Fruit fly (Drosophila melanogaster) whole organism, embryonic: Measurements from ENCODE around the gene papi.

ENCODE experiments used
- Adf1 ChIP-seq: fragments of 200-800 bp; sonication (Bioruptor generic); IDR thresholded peaks from 2 replicates; pipeline ENCODE4 v1.3.6; 2022; ENCODE audit warnings: missing biosample characterization, missing genetic modification characterization
- CG1024 ChIP-seq: fragments of 200-800 bp; sonication (Bioruptor generic); IDR thresholded peaks from 2 replicates; pipeline ENCODE4 v1.3.6; 2022; ENCODE audit warnings: missing biosample characterization, missing genetic modification characterization
- CG11696 ChIP-seq: fragments of 200-800 bp; sonication (Bioruptor generic); IDR thresholded peaks from 2 replicates; pipeline ENCODE4 v1.3.6; 2022; ENCODE audit warnings: missing biosample characterization, missing genetic modification characterization
- CG12299 ChIP-seq: fragments of 200-800 bp; sonication (Bioruptor generic); optimal IDR thresholded peaks from 2 replicates; lab custom pipeline; 2018; ENCODE audit warnings: missing biosample characterization, mild to moderate bottlenecking, missing genetic modification characterization
- CG17912 ChIP-seq: fragments of 200-800 bp; sonication (Bioruptor generic); optimal IDR thresholded peaks from 2 replicates; lab custom pipeline; 2018; ENCODE audit warnings: missing biosample characterization, mild to moderate bottlenecking, missing genetic modification characterization
- CG30020 ChIP-seq: fragments of 200-800 bp; optimal IDR thresholded peaks from 2 replicates; lab custom pipeline; 2019; ENCODE audit warnings: missing biosample characterization, mild to moderate bottlenecking, missing genetic modification characterization, moderate library complexity
- CG30403 ChIP-seq: fragments of 200-800 bp; sonication (Bioruptor generic); optimal IDR thresholded peaks from 3 replicates; lab custom pipeline; 2016; ENCODE audit warnings: missing biosample characterization, missing genetic modification characterization
- CG31224 ChIP-seq: fragments of 200-800 bp; sonication (Bioruptor generic); IDR thresholded peaks from 2 replicates; pipeline ENCODE4 v1.3.6; 2022; ENCODE audit warnings: missing biosample characterization, missing genetic modification characterization
- CG3726 ChIP-seq: fragments of 200-800 bp; sonication (Bioruptor generic); IDR thresholded peaks from 3 replicates; pipeline ENCODE4, ENCODE4 v1.3.6; 2022; ENCODE audit warnings: missing biosample characterization, missing genetic modification characterization
- CG3847 ChIP-seq: fragments of 200-800 bp; sonication (Bioruptor generic); IDR thresholded peaks from 2 replicates; pipeline ENCODE4 v1.3.6; 2022; ENCODE audit warnings: missing biosample characterization, missing genetic modification characterization
- CG5180 ChIP-seq: fragments of 200-800 bp; sonication (Bioruptor generic); optimal IDR thresholded peaks from 3 replicates; lab custom pipeline; 2017; ENCODE audit warnings: missing biosample characterization, missing genetic modification characterization, mild to moderate bottlenecking, moderate library complexity, missing genetic modification reagents
- CG6654 ChIP-seq: fragments of 200-800 bp; sonication (Bioruptor generic); optimal IDR thresholded peaks from 2 replicates; lab custom pipeline; 2017; ENCODE audit warnings: missing biosample characterization, mild to moderate bottlenecking, missing genetic modification characterization
- CG6689 ChIP-seq: fragments of 200-800 bp; sonication (Bioruptor generic); IDR thresholded peaks from 2 replicates; pipeline ENCODE4 v1.3.6; 2022; ENCODE audit warnings: missing biosample characterization, missing genetic modification characterization
- CG6791 ChIP-seq: fragments of 200-800 bp; sonication (Bioruptor generic); IDR thresholded peaks from 3 replicates; pipeline ENCODE4 v1.3.6; 2022; ENCODE audit warnings: missing biosample characterization, missing genetic modification characterization; ENCODE audit not compliant: partially characterized antibody
- CG8089 ChIP-seq: fragments of 200-800 bp; sonication (Bioruptor generic); optimal IDR thresholded peaks from 3 replicates; lab custom pipeline; 2016; ENCODE audit warnings: missing biosample characterization, missing genetic modification characterization
- CG8924 ChIP-seq: fragments of 200-800 bp; optimal IDR thresholded peaks from 3 replicates; lab custom pipeline; 2019; ENCODE audit warnings: missing biosample characterization, mild to moderate bottlenecking, missing genetic modification characterization, moderate library complexity
- CTCF ChIP-seq: fragments of 200-800 bp; sonication (Bioruptor generic); optimal IDR thresholded peaks from 2 replicates; lab custom pipeline; 2017; ENCODE audit warnings: missing biosample characterization, mild to moderate bottlenecking, missing genetic modification characterization, moderate library complexity
- CrebB ChIP-seq: fragments of 200-800 bp; sonication (Bioruptor generic); optimal IDR thresholded peaks from 3 replicates; lab custom pipeline; 2018; ENCODE audit warnings: missing biosample characterization, mild to moderate bottlenecking, missing genetic modification characterization
- Dip3 ChIP-seq: fragments of 200-800 bp; sonication (Bioruptor generic); optimal IDR thresholded peaks from 3 replicates; lab custom pipeline; 2016; ENCODE audit warnings: missing biosample characterization, missing genetic modification characterization
- Doc2 ChIP-seq: fragments of 200-800 bp; sonication (Bioruptor generic); IDR thresholded peaks from 2 replicates; pipeline ENCODE4 v1.3.6; 2022; ENCODE audit warnings: missing biosample characterization, missing genetic modification characterization
- ERR ChIP-seq: fragments of 200-800 bp; sonication (Bioruptor generic); optimal IDR thresholded peaks from 2 replicates; lab custom pipeline; 2016; ENCODE audit warnings: missing biosample characterization, missing genetic modification characterization
- Eip74EF ChIP-seq, 2 experiments: fragments of 200-800 bp in 1 of 2; fragments of >200 bp in 1 of 2; sonication (Bioruptor generic) in 1 of 2; optimal IDR thresholded peaks; 2 replicates each; lab custom pipeline; 2017 to 2019; ENCODE audit warnings: missing biosample characterization in 2 of 2, missing genetic modification characterization in 2 of 2, mild to moderate bottlenecking in 1 of 2, moderate library complexity in 1 of 2
- H15 ChIP-seq: fragments of 200-800 bp; sonication (Bioruptor generic); IDR thresholded peaks from 3 replicates; pipeline ENCODE4 v1.3.6; 2022; ENCODE audit warnings: missing biosample characterization, missing genetic modification characterization
- Hmr ChIP-seq: fragments of 200-800 bp; sonication (Bioruptor generic); optimal IDR thresholded peaks from 3 replicates; lab custom pipeline; 2017; ENCODE audit warnings: mild to moderate bottlenecking, missing biosample characterization, missing genetic modification reagents, missing genetic modification characterization
- Hr51 ChIP-seq, 2 experiments: fragments of 200-800 bp; sonication (Bioruptor generic); optimal IDR thresholded peaks; 2 replicates in 1 of 2; 3 replicates in 1 of 2; lab custom pipeline; 2016 to 2018; ENCODE audit warnings: missing biosample characterization in 2 of 2, missing genetic modification characterization in 2 of 2, mild to moderate bottlenecking in 1 of 2, moderate library complexity in 1 of 2
- Lpt ChIP-seq: fragments of >200 bp; optimal IDR thresholded peaks from 2 replicates; lab custom pipeline; 2018; ENCODE audit warnings: missing biosample characterization, missing genetic modification characterization
- PHDP ChIP-seq: fragments of 200-800 bp; sonication (Bioruptor generic); optimal IDR thresholded peaks from 3 replicates; lab custom pipeline; 2018; ENCODE audit warnings: missing biosample characterization, mild to moderate bottlenecking, missing genetic modification characterization, moderate library complexity
- Rfx ChIP-seq: fragments of 200-800 bp; sonication (Bioruptor generic); IDR thresholded peaks from 2 replicates; pipeline ENCODE4 v1.3.6; 2022; ENCODE audit warnings: missing biosample characterization, missing genetic modification characterization
- Six4 ChIP-seq: fragments of 200-800 bp; sonication (Bioruptor generic); optimal IDR thresholded peaks from 2 replicates; lab custom pipeline; 2016; ENCODE audit warnings: missing biosample characterization, missing genetic modification characterization
- Stat92E ChIP-seq, 3 experiments: fragments of >200 bp in 2 of 3; fragments of 200-800 bp in 1 of 3; sonication (Bioruptor generic) in 1 of 3; optimal IDR thresholded peaks; 2 replicates each; lab custom pipeline; 2017 to 2019; ENCODE audit warnings: missing biosample characterization in 3 of 3, missing genetic modification characterization in 3 of 3, mild to moderate bottlenecking in 1 of 3, moderate library complexity in 1 of 3
- ato ChIP-seq: fragments of 200-800 bp; sonication (Bioruptor generic); IDR thresholded peaks from 2 replicates; pipeline ENCODE4 v1.3.6; 2022; ENCODE audit warnings: missing biosample characterization, missing genetic modification characterization; ENCODE audit not compliant: partially characterized antibody
- ems ChIP-seq: fragments of 200-800 bp; sonication (Bioruptor generic); optimal IDR thresholded peaks from 3 replicates; lab custom pipeline; 2016; ENCODE audit warnings: missing biosample characterization, missing genetic modification characterization
- fd96Cb ChIP-seq: fragments of 200-800 bp; sonication (Bioruptor generic); optimal IDR thresholded peaks from 2 replicates; lab custom pipeline; 2018; ENCODE audit warnings: missing biosample characterization, mild to moderate bottlenecking, missing genetic modification characterization, moderate library complexity
- grau ChIP-seq: fragments of 200-800 bp; optimal IDR thresholded peaks from 3 replicates; lab custom pipeline; 2019; ENCODE audit warnings: missing biosample characterization, mild to moderate bottlenecking, missing genetic modification characterization, moderate library complexity
- gsb ChIP-seq: fragments of 200-800 bp; sonication (Bioruptor generic); IDR thresholded peaks from 2 replicates; pipeline ENCODE4 v1.3.6; 2022; ENCODE audit warnings: missing biosample characterization, missing genetic modification characterization
- her ChIP-seq: fragments of 200-800 bp; sonication (Bioruptor generic); optimal IDR thresholded peaks from 2 replicates; lab custom pipeline; 2016; ENCODE audit warnings: missing biosample characterization, missing genetic modification characterization
- inv ChIP-seq: fragments of 200-800 bp; sonication (Bioruptor generic); IDR thresholded peaks from 2 replicates; pipeline ENCODE4 v1.3.6; 2022; ENCODE audit warnings: missing biosample characterization, missing genetic modification characterization; ENCODE audit not compliant: partially characterized antibody
- lab ChIP-seq: fragments of 200-800 bp; sonication (Bioruptor generic); optimal IDR thresholded peaks from 3 replicates; lab custom pipeline; 2017; ENCODE audit warnings: missing biosample characterization, missing genetic modification characterization, mild to moderate bottlenecking, moderate library complexity, missing genetic modification reagents
- mld ChIP-seq: fragments of 200-800 bp; sonication (Bioruptor generic); IDR thresholded peaks from 3 replicates; pipeline ENCODE4 v1.3.6; 2022; ENCODE audit warnings: missing biosample characterization, missing genetic modification characterization; ENCODE audit not compliant: partially characterized antibody
- nerfin-2 ChIP-seq: fragments of 200-800 bp; sonication (Bioruptor generic); IDR thresholded peaks from 2 replicates; pipeline ENCODE4 v1.3.6; 2022; ENCODE audit warnings: missing biosample characterization, missing genetic modification characterization; ENCODE audit not compliant: partially characterized antibody
- nom ChIP-seq: fragments of 200-800 bp; sonication (Bioruptor generic); optimal IDR thresholded peaks from 2 replicates; lab custom pipeline; 2017; ENCODE audit warnings: missing biosample characterization, missing genetic modification characterization, mild to moderate bottlenecking, moderate library complexity, missing genetic modification reagents
- oc ChIP-seq: fragments of 200-800 bp; sonication (Bioruptor generic); optimal IDR thresholded peaks from 2 replicates; lab custom pipeline; 2018; ENCODE audit warnings: missing biosample characterization, mild to moderate bottlenecking, missing genetic modification characterization, moderate library complexity
- pros ChIP-seq: fragments of 200-800 bp; sonication (Bioruptor generic); optimal IDR thresholded peaks from 3 replicates; lab custom pipeline; 2019; ENCODE audit warnings: missing biosample characterization, mild to moderate bottlenecking, missing genetic modification characterization, moderate library complexity
- psq ChIP-seq: fragments of 200-800 bp; sonication (Bioruptor generic); optimal IDR thresholded peaks from 2 replicates; lab custom pipeline; 2017; ENCODE audit warnings: missing biosample characterization, missing genetic modification characterization
- row ChIP-seq: fragments of 200-800 bp; sonication (Bioruptor generic); IDR thresholded peaks from 3 replicates; pipeline ENCODE4 v1.3.6; 2022; ENCODE audit warnings: missing biosample characterization, missing genetic modification characterization
- salm ChIP-seq: fragments of 200-800 bp; sonication (Bioruptor generic); optimal IDR thresholded peaks from 2 replicates; lab custom pipeline; 2018; ENCODE audit warnings: missing biosample characterization, mild to moderate bottlenecking, missing genetic modification characterization
- so ChIP-seq: fragments of 200-800 bp; sonication (Bioruptor generic); IDR thresholded peaks from 3 replicates; pipeline ENCODE4 v1.3.6; 2022; ENCODE audit warnings: missing biosample characterization, missing genetic modification characterization
- stwl ChIP-seq: fragments of 200-800 bp; sonication (Bioruptor generic); optimal IDR thresholded peaks from 3 replicates; lab custom pipeline; 2018; ENCODE audit warnings: missing biosample characterization, mild to moderate bottlenecking, missing genetic modification characterization, moderate library complexity
- tgo ChIP-seq: fragments of 200-800 bp; sonication (Bioruptor generic); IDR thresholded peaks from 3 replicates; pipeline ENCODE4 v1.3.6; 2022; ENCODE audit warnings: missing biosample characterization, missing genetic modification characterization
- tll ChIP-seq, 2 experiments: fragments of 200-800 bp in 1 of 2; fragments of >200 bp in 1 of 2; sonication (Bioruptor generic) in 1 of 2; optimal IDR thresholded peaks; 2 replicates each; lab custom pipeline; 2017 to 2019; ENCODE audit warnings: missing biosample characterization in 2 of 2, missing genetic modification characterization in 2 of 2, mild to moderate bottlenecking in 1 of 2, moderate library complexity in 1 of 2
- zfh2 ChIP-seq: fragments of 200-800 bp; sonication (Bioruptor generic); optimal IDR thresholded peaks from 2 replicates; lab custom pipeline; 2016; ENCODE audit warnings: missing biosample characterization, missing genetic modification characterization

papi gene

dm6 chr2L:2193357-2193780, 27.2 kb upstream of the papi start (continued):
- TF ChIP-seq CG8924 (tag; lab: Kevin White, UChicago) (no peak), Hmr (GFP tag; lab: Kevin White, UChicago) (peak; percentile 97), CG5180 (GFP tag; lab: Kevin White, UChicago) (peak; percentile 56), CG6689 (GFP tag; lab: Robert Waterston, UW) (no peak), CG12299 (peak; percentile 22), tll (GFP tag; optimal IDR thresholded peaks at IDR 0.05; lab: Kevin White, UChicago) (no peak), zfh2 (GFP tag; lab: Kevin White, UChicago) (no peak), Lpt (GFP tag; lab: Kevin White, UChicago) (no peak), gsb (GFP tag; lab: Robert Waterston, UW) (no peak), CG31224 (no peak), pros (GFP tag; lab: Kevin White, UChicago) (peak; percentile 79), CTCF (GFP tag; lab: Kevin White, UChicago) (peak; percentile 44), nom (GFP tag; lab: Kevin White, UChicago) (peak; percentile 66), grau (peak; percentile 47), inv (GFP tag; lab: Robert Waterston, UW) (no peak), CG11696 (no peak), ERR (GFP tag; lab: Kevin White, UChicago) (peak; percentile 60), H15 (no peak), CG30403 (GFP tag; lab: Kevin White, UChicago) (no peak), mld (GFP tag; lab: Robert Waterston, UW) (no peak), fd96Cb (tag; lab: Kevin White, UChicago) (no peak), psq (GFP tag; lab: Kevin White, UChicago) (no peak), oc (tag; lab: Kevin White, UChicago) (peak; percentile 76), Stat92E (GFP tag; optimal IDR thresholded peaks at IDR 0.05; lab: Kevin White, UChicago) (peak in 1 of 3 experiments; percentile 89), lab (peak; percentile 76), CG17912 (peak; percentile 84), ems (GFP tag; lab: Kevin White, UChicago) (peak; percentile 37), her (GFP tag; lab: Kevin White, UChicago) (peak; percentile 99), PHDP (tag; lab: Kevin White, UChicago) (peak; percentile 21), CG6654 (GFP tag; lab: Kevin White, UChicago) (no peak), Eip74EF (GFP tag; optimal IDR thresholded peaks at IDR 0.05; lab: Kevin White, UChicago) (peak in 1 of 2 experiments; percentile 82), CG6791 (GFP tag; lab: Robert Waterston, UW) (no peak), CG3847 (GFP tag; lab: Robert Waterston, UW) (no peak), tgo (GFP tag; lab: Robert Waterston, UW) (no peak), Six4 (GFP tag; lab: Kevin White, UChicago) (no peak), CG30020 (no peak), stwl (peak; percentile 67), Hr51 (GFP tag; optimal IDR thresholded peaks at IDR 0.05; lab: Kevin White, UChicago) (peak in 1 of 2 experiments; percentile 45), salm (tag; lab: Kevin White, UChicago) (peak; percentile 38), CG8089 (GFP tag; lab: Kevin White, UChicago) (peak; percentile 39), row (GFP tag; lab: Robert Waterston, UW) (no peak), Adf1 (GFP tag; lab: Robert Waterston, UW) (no peak), CG1024 (no peak), Rfx (no peak), so (GFP tag; lab: Robert Waterston, UW) (no peak), Dip3 (GFP tag; lab: Kevin White, UChicago) (no peak), CrebB (tag; lab: Kevin White, UChicago) (peak; percentile 81), nerfin-2 (GFP tag; lab: Robert Waterston, UW) (no peak), ato (no peak), CG3726 (GFP tag; lab: Robert Waterston, UW) (no peak), Doc2 (no peak)
